Fruit fly (Drosophila melanogaster) Kc167 (cell line): Measurements from ENCODE around the gene CG9992.

Source experiments
- Myc ChIP-seq: fragments of >200 bp; optimal IDR thresholded peaks from 2 replicates; lab custom pipeline; 2017; ENCODE audit warnings: missing external identifiers
- Sin3A ChIP-seq: fragments of >200 bp; optimal IDR thresholded peaks from 2 replicates; lab custom pipeline; 2018; ENCODE audit warnings: missing external identifiers
- h ChIP-seq: fragments of >200 bp; optimal IDR thresholded peaks from 3 replicates; lab custom pipeline; 2018; ENCODE audit warnings: missing external identifiers
- insv ChIP-seq: fragments of >200 bp; optimal IDR thresholded peaks from 3 replicates; lab custom pipeline; 2018; ENCODE audit warnings: missing external identifiers
- psq ChIP-seq: fragments of >200 bp; optimal IDR thresholded peaks from 2 replicates; lab custom pipeline; 2017; ENCODE audit warnings: missing external identifiers
- ttk ChIP-seq: sonication (Bioruptor generic); optimal IDR thresholded peaks from 2 replicates; lab custom pipeline; 2017; ENCODE audit warnings: missing external identifiers

The CG9992 gene

DNA sequence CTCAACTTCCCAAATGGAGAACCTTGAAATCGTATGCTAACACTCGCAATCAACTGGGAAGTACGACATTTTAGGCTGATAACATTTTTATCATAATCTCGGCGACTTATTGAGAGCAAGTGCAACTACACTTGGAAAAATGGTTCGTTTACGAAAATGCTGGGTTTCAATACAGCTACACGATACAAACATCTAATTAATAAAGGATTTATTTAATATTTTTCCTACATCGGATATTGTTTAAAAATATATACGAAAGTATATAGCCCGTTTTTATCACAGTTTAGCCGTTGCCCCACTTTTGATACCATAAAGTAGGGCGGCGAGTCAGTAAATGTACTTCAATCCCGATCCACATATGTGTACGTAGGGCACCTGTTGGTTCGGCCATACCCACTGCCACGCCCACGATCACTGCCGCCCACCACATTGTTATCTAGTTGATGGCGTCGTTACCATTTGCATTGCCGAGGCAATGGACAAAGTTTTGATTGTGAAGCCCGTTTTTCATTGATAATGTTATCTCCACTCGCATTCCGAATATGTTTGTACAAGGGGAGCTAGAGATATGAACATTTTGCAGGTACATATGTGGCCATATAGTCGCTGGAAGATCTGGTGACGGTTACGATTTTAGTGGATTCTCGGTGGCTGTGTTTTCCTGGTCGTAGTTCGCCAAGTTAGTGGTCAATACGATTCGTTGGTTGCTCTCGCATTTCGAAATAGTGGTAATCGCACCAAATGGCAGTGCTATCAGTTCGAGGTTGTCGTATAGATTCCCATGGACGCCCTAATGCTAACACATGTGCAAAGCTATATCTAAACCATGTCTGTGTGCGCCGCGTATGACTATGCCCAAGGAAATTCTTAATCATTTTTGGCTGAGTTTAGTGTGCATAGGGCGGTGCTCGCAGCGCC lies 30.0 kb upstream of the CG9992 start, which contains the start of gene Traf-like:
Traf-like (plus strand) TSS at position 596 of the 918 bp plus-strand sequence.
- no peak for TF ChIP-seq Sin3A (lab: Kevin White, UChicago)
- no peak for TF ChIP-seq h (lab: Kevin White, UChicago)
- no peak for TF ChIP-seq Myc (lab: Kevin White, UChicago)
- TF ChIP-seq insv (lab: Kevin White, UChicago): no peak
- no peak for TF ChIP-seq psq (lab: Kevin White, UChicago)
- TF ChIP-seq ttk (lab: Kevin White, UChicago): no peak

DNA sequence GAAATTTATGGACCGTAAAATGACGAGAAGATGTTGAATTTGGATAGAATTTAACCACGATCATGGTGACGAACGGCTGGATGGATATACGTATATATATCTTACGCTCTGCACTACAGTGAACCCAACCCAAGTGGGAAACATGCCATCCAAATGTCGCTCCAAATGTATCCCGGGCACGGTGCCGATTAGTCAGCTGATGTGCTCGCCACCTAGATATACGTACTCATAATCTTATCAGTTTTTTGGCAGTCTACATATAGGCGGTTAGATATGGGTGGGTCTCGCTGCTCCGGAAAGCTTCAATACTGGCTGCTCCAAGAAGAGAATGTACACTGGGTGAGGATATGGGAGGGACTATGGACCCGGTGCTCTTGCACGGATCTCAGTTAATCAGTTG lies 21.4 kb upstream of the CG9992 start:
- TF ChIP-seq psq (lab: Kevin White, UChicago): no peak
- TF ChIP-seq insv (lab: Kevin White, UChicago): no peak
- TF ChIP-seq ttk (lab: Kevin White, UChicago): no peak
- TF ChIP-seq Sin3A (lab: Kevin White, UChicago): no peak
- TF ChIP-seq h (lab: Kevin White, UChicago): no peak
- TF ChIP-seq Myc (lab: Kevin White, UChicago): no peak

DNA sequence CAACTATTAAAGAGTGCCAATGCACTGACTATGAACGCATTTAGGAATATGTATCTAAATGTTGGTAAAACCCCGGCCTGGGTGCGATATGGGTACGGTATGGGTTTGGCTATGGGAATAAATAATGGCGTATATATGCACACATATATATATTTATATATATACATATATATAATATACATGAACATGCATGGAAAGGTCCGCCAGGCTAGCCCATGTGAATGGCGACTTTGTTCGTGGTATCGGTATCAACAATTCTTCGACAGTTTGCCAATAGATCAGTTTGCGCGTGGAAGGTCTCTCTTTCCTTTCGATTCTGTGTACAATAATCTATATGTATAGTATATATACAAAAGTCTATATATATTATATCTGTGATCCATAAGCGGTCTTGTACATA lies 20.5 kb upstream of the CG9992 start, which contains the start of gene CG4301:
CG4301 (plus strand) TSS at position 301 of the 400 bp plus-strand sequence.
- TF ChIP-seq Sin3A (lab: Kevin White, UChicago) (no peak), psq (lab: Kevin White, UChicago) (no peak), Myc (lab: Kevin White, UChicago) (no peak), h (lab: Kevin White, UChicago) (no peak), ttk (lab: Kevin White, UChicago) (no peak)

DNA sequence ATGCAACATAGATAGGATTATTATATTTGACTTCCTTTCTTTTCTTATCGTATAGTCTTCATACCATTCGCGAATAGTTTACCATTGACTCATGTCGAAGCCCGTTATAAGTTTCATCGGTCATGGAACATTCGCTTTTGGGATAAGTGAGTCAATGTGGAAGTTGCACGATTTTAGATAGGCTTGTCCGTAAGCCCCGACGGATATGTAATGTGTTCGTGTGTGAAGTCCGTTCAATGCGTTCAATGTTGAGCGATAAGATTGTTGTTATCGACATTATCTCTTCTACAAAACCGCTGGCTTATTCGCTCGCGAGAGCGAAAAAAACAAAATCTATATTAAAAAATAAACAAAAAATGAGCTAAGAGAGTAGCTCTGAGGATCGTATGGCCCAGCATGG lies 20.1 kb upstream of the CG9992 start, which contains the start of gene CG9981:
CG9981 (minus strand) TSS at position 320 of the 400 bp plus-strand sequence.
- no peak for TF ChIP-seq h (lab: Kevin White, UChicago)
- no peak for TF ChIP-seq Sin3A (lab: Kevin White, UChicago)
- no peak for TF ChIP-seq Myc (lab: Kevin White, UChicago)
- no peak for TF ChIP-seq insv (lab: Kevin White, UChicago)
- TF ChIP-seq psq (lab: Kevin White, UChicago): no peak
- TF ChIP-seq ttk (lab: Kevin White, UChicago): no peak

DNA sequence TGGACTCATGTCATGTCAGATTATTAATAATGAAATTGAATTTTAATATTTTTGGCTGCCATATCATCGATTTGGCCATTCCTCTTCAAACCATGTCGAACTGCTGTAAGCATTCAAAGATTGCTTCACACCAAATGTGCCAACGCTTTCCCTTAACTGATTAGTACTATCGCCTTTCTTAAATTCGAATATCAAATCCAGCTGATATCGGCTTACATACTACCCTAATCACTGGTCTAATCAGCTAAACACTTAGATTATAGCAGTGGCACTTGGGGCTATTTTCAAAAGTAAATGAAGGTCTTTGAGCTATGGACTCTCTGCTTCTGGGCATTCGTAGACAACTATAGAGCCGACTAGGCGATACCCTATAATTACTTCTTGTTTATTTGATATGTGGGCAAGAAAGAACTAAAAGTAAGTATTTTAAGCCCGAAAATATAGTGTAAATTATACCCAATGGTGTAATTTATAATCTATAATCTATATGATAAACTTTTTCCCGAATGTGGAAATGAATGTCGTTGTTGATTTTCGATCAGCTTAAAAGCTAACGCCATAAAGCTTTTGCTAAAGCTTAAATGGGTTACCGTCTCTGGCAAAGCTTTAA lies 19.2 kb upstream of the CG9992 start:
- TF ChIP-seq Myc (lab: Kevin White, UChicago): no peak
- no peak for TF ChIP-seq psq (lab: Kevin White, UChicago)
- no peak for TF ChIP-seq insv (lab: Kevin White, UChicago)
- TF ChIP-seq ttk (lab: Kevin White, UChicago): no peak
- TF ChIP-seq h (lab: Kevin White, UChicago): no peak
- TF ChIP-seq Sin3A (lab: Kevin White, UChicago): no peak

DNA sequence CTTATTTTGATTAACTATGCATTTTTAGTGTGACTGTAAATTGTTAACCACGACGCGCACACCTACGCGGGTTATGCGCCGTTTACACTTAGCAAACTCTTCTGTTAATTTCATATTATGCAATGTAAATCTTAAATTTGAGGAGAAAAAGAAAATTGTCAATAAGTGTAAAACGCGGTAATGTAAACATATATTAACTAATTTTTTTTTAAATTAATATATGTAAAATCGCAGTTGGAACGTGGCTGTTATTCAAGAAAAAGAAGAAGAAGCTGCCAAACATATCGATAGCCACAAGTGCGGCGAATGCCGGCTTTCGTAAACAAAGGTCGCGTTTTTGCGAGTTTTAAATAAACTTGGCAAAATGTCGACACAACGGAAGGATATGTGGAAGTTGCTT lies 6.7 kb upstream of the CG9992 start, which contains the start of the genes TH1 and mei-41:
TH1 (minus strand) TSS at position 42 of the 400 bp plus-strand sequence.
mei-41 (plus strand) TSS at position 302 of the 400 bp plus-strand sequence.
- TF ChIP-seq Sin3A (lab: Kevin White, UChicago): no peak
- no peak for TF ChIP-seq psq (lab: Kevin White, UChicago)

DNA sequence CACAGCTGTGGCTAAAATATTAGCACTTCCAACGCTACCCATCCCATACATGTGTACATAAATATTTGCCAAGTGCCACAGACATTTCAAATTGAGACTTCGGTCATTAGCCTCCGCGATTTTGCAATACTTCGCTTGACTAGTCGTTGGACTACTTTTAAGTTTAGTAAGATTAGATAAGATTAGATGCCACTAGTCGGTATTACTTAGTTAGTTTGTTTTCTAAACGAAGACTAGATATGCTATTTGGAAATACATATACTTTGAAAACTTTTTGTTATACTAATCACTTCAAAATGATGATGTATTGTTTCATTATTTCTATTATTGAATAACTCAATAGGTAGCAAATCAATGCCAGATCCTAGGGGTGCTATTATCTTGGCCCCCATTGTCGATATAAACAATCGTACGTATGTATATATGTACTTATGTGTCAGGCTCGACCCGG lies 1.3 kb upstream of the CG9992 start:
- TF ChIP-seq Myc (lab: Kevin White, UChicago) (no peak), insv (lab: Kevin White, UChicago) (no peak)

DNA sequence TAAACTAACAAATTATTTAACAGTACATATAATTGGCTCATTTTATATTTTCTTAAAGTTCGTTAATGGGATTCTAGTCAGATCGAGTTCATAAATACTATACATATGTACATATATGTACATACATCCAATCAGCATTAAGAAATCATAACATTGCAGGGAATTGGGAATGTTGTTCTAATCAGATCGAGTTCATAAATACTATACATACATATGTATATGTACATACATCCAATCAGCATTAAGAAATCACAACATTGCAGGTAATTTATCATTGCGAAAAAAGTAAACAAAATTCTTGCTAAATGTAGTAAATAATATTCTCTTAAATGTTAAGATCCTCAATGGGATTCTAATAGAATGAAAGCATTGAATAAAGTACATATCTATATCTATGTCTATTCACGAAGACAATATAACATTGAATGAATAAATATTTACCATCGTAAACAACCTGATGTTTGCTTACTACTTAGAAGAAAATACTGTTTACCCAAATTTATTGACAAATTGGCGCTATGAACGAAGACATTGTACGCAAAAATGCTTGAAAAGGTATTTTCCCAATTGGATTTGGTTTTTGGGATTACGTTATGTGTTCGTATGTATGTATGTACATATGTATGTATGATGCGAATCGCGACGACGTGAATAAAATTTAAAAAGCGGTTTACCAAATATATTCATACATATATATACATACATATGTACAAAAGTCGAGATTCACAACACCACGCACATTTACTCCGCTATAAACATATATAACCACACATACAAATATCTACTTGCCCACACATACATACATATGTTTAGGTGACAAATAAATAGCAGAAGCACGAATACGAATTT lies 817 bp downstream of the CG9992 start:
- no peak for TF ChIP-seq Myc (lab: Kevin White, UChicago)
- TF ChIP-seq Sin3A (lab: Kevin White, UChicago): no peak
- no peak for TF ChIP-seq insv (lab: Kevin White, UChicago)

DNA sequence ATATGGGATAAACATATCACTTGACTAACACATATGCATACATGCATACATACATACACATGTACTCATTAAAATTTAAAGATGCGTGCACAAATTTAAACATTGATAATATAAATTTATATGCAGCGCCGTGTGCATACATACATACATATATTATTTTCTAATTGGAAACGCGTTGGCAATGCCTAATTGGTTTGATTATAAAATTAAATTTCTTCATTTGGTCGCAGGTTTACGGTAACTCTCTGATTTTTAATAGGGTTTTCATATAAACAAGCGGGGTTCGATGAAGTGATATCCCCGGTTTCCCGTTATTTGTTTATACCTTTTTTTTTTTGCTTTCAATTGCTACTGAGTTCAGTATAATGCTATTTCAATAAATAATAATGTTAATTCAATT lies 10.6 kb downstream of the CG9992 start:
- TF ChIP-seq ttk (lab: Kevin White, UChicago) (no peak), Myc (lab: Kevin White, UChicago) (no peak), h (lab: Kevin White, UChicago) (no peak), Sin3A (lab: Kevin White, UChicago) (no peak)

DNA sequence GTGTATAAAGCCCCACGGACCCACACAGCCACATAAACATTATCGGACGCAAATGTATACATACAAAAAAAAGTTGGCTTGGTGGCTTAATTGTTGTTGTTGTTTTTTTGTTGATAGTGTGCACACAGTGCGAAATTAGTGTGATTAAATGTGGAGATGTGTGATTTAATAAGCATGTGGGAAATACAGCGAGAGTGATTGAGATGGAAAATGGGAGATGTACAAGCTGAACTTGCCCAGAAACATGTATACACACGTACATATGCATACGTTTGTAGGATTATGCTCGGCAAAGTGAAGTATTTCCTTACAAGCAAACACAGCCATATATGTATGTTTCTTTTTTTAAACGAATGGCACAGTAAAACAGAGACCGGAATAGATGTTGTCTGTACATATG lies 11.2 kb downstream of the CG9992 start:
- no peak for TF ChIP-seq insv (lab: Kevin White, UChicago)
- TF ChIP-seq Myc (lab: Kevin White, UChicago): no peak
- no peak for TF ChIP-seq ttk (lab: Kevin White, UChicago)
- TF ChIP-seq h (lab: Kevin White, UChicago): no peak
- no peak for TF ChIP-seq Sin3A (lab: Kevin White, UChicago)
- TF ChIP-seq psq (lab: Kevin White, UChicago): no peak
